Worm (Caenorhabditis elegans): Measurements from ENCODE around the gene plpp-1.1.

- TF ChIP-seq klf-2 (GFP tag; conservative IDR thresholded peaks at IDR 0.05) (no peak), ztf-29 (GFP tag; IDR thresholded peaks at IDR 0.05) (no peak), tab-1 (GFP tag; IDR thresholded peaks at IDR 0.05) (no peak), T22C8.4 (GFP tag; IDR thresholded peaks at IDR 0.05) (no peak), ztf-23 (GFP tag; IDR thresholded peaks at IDR 0.05) (no peak), flt-1 (GFP tag; IDR thresholded peaks at IDR 0.05) (no peak), med-1 (GFP tag; optimal IDR thresholded peaks at IDR 0.05; ENCODE audit: insufficient read depth) (no peak), cog-1 (tag; optimal IDR thresholded peaks at IDR 0.05) (no peak), ref-1 (GFP tag; conservative IDR thresholded peaks at IDR 0.05) (no peak)
Measured at ce11 chrII:3909301-3909700, 18.5 kb downstream of the plpp-1.1 start.
